Fruit fly (Drosophila melanogaster) whole organism, embryonic: ENCODE results near the gene CG42494.

ENCODE experiments used
- Adf1 ChIP-seq: fragments of 200-800 bp; sonication (Bioruptor generic); IDR thresholded peaks from 2 replicates; pipeline ENCODE4 v1.3.6; 2022; ENCODE audit warnings: missing biosample characterization, missing genetic modification characterization
- Atf6 ChIP-seq: fragments of 200-800 bp; sonication (Bioruptor generic); IDR thresholded peaks from 2 replicates; pipeline ENCODE4 v1.3.6; 2022; ENCODE audit warnings: missing biosample characterization, missing genetic modification characterization
- CG10979 ChIP-seq: fragments of 200-800 bp; sonication (Bioruptor generic); optimal IDR thresholded peaks from 2 replicates; lab custom pipeline; 2018; ENCODE audit warnings: missing biosample characterization, mild to moderate bottlenecking, missing genetic modification characterization, moderate library complexity
- CG11398 ChIP-seq: fragments of 200-800 bp; sonication (Bioruptor generic); optimal IDR thresholded peaks from 2 replicates; lab custom pipeline; 2016; ENCODE audit warnings: missing biosample characterization, missing genetic modification characterization
- CG11560 ChIP-seq: fragments of 200-800 bp; sonication (Bioruptor generic); IDR thresholded peaks from 3 replicates; pipeline ENCODE4 v1.3.6; 2022; ENCODE audit warnings: missing biosample characterization, missing genetic modification characterization
- CG11696 ChIP-seq: fragments of 200-800 bp; sonication (Bioruptor generic); IDR thresholded peaks from 2 replicates; pipeline ENCODE4 v1.3.6; 2022; ENCODE audit warnings: missing biosample characterization, missing genetic modification characterization
- CG12236 ChIP-seq: fragments of 200-800 bp; sonication (Bioruptor generic); optimal IDR thresholded peaks from 2 replicates; lab custom pipeline; 2016; ENCODE audit warnings: missing biosample characterization, missing genetic modification characterization
- CG1602 ChIP-seq: fragments of 200-800 bp; sonication (Bioruptor generic); optimal IDR thresholded peaks from 3 replicates; lab custom pipeline; 2016; ENCODE audit warnings: missing biosample characterization, missing genetic modification characterization
- CG16779 ChIP-seq: fragments of 200-800 bp; sonication (Bioruptor generic); IDR thresholded peaks from 2 replicates; pipeline ENCODE4 v1.3.6; 2022; ENCODE audit warnings: missing biosample characterization, missing genetic modification characterization
- CG17186 ChIP-seq: fragments of 200-800 bp; sonication (Bioruptor generic); optimal IDR thresholded peaks from 3 replicates; lab custom pipeline; 2017; ENCODE audit warnings: missing biosample characterization, missing genetic modification reagents, missing genetic modification characterization
- CG18599 ChIP-seq: fragments of 200-800 bp; sonication (Bioruptor generic); optimal IDR thresholded peaks from 3 replicates; lab custom pipeline; 2017; ENCODE audit warnings: missing biosample characterization, missing genetic modification characterization, mild to moderate bottlenecking, moderate library complexity, missing genetic modification reagents
- CG3163 ChIP-seq: fragments of 200-800 bp; sonication (Bioruptor generic); optimal IDR thresholded peaks from 3 replicates; lab custom pipeline; 2016; ENCODE audit warnings: missing biosample characterization, missing genetic modification characterization
- CG4282 ChIP-seq: fragments of 200-800 bp; sonication (Bioruptor generic); optimal IDR thresholded peaks from 2 replicates; lab custom pipeline; 2016; ENCODE audit warnings: missing biosample characterization, missing genetic modification characterization
- CG4328 ChIP-seq: fragments of 200-800 bp; sonication (Bioruptor generic); optimal IDR thresholded peaks from 3 replicates; lab custom pipeline; 2017; ENCODE audit warnings: missing biosample characterization, missing genetic modification reagents, missing genetic modification characterization
- CG4820 ChIP-seq: fragments of 200-800 bp; sonication (Bioruptor generic); optimal IDR thresholded peaks from 3 replicates; lab custom pipeline; 2016; ENCODE audit warnings: missing biosample characterization, missing genetic modification characterization
- CG6654 ChIP-seq: fragments of 200-800 bp; sonication (Bioruptor generic); optimal IDR thresholded peaks from 2 replicates; lab custom pipeline; 2017; ENCODE audit warnings: missing biosample characterization, mild to moderate bottlenecking, missing genetic modification characterization
- CG7357 ChIP-seq: fragments of 200-800 bp; sonication (Bioruptor generic); IDR thresholded peaks from 3 replicates; pipeline ENCODE4 v1.3.6; 2022; ENCODE audit warnings: missing biosample characterization, missing genetic modification characterization
- CG7786 ChIP-seq: fragments of 200-800 bp; sonication (Bioruptor generic); optimal IDR thresholded peaks from 2 replicates; lab custom pipeline; 2016; ENCODE audit warnings: missing biosample characterization, missing genetic modification characterization
- CG8089 ChIP-seq: fragments of 200-800 bp; sonication (Bioruptor generic); optimal IDR thresholded peaks from 3 replicates; lab custom pipeline; 2016; ENCODE audit warnings: missing biosample characterization, missing genetic modification characterization
- CG8478 ChIP-seq: fragments of >200 bp; optimal IDR thresholded peaks from 2 replicates; lab custom pipeline; 2018
- Camta ChIP-seq: fragments of 200-800 bp; sonication (Bioruptor generic); optimal IDR thresholded peaks from 2 replicates; lab custom pipeline; 2016; ENCODE audit warnings: missing biosample characterization, missing genetic modification characterization
- D ChIP-seq, 2 experiments: fragments of 200-800 bp in 1 of 2; fragments of >200 bp in 1 of 2; sonication (Bioruptor generic) in 1 of 2; optimal IDR thresholded peaks; 2 replicates in 1 of 2; 3 replicates in 1 of 2; lab custom pipeline; 2017; ENCODE audit warnings: mild to moderate bottlenecking in 1 of 2, missing biosample characterization in 1 of 2, missing genetic modification characterization in 1 of 2, missing genetic modification reagents in 1 of 2
- Fer1 ChIP-seq: fragments of 200-800 bp; sonication (Bioruptor generic); optimal IDR thresholded peaks from 2 replicates; lab custom pipeline; 2017; ENCODE audit warnings: missing biosample characterization, mild to moderate bottlenecking, missing genetic modification characterization
- H15 ChIP-seq: fragments of 200-800 bp; sonication (Bioruptor generic); IDR thresholded peaks from 3 replicates; pipeline ENCODE4 v1.3.6; 2022; ENCODE audit warnings: missing biosample characterization, missing genetic modification characterization
- Myb ChIP-seq: fragments of 200-800 bp; sonication (Bioruptor generic); optimal IDR thresholded peaks from 2 replicates; lab custom pipeline; 2016; ENCODE audit warnings: missing biosample characterization, missing genetic modification characterization
- NFAT ChIP-seq: fragments of 200-800 bp; sonication (Bioruptor generic); IDR thresholded peaks from 2 replicates; pipeline ENCODE4 v1.3.6; 2022; ENCODE audit warnings: missing biosample characterization, missing genetic modification characterization
- Optix ChIP-seq: fragments of 200-800 bp; sonication (Bioruptor generic); IDR thresholded peaks from 3 replicates; pipeline ENCODE4 v1.3.6; 2022; ENCODE audit warnings: missing biosample characterization, missing genetic modification characterization
- Spps ChIP-seq: fragments of 200-800 bp; sonication (Bioruptor generic); optimal IDR thresholded peaks from 2 replicates; lab custom pipeline; 2018; ENCODE audit warnings: missing biosample characterization, mild to moderate bottlenecking, missing genetic modification characterization
- ara ChIP-seq: fragments of 200-800 bp; sonication (Bioruptor generic); IDR thresholded peaks from 2 replicates; pipeline ENCODE4 v1.3.6; 2022; ENCODE audit warnings: missing biosample characterization, missing genetic modification characterization
- bbx ChIP-seq: fragments of 200-800 bp; sonication (Bioruptor generic); IDR thresholded peaks from 2 replicates; pipeline ENCODE4 v1.3.6; 2022; ENCODE audit warnings: missing biosample characterization, missing genetic modification characterization; ENCODE audit not compliant: partially characterized antibody
- dysf ChIP-seq: fragments of 200-800 bp; sonication (Bioruptor generic); IDR thresholded peaks from 3 replicates; pipeline ENCODE4 v1.3.6; 2022; ENCODE audit warnings: missing biosample characterization, missing genetic modification characterization
- ewg ChIP-seq: fragments of 200-800 bp; sonication (Bioruptor generic); optimal IDR thresholded peaks from 3 replicates; lab custom pipeline; 2017; ENCODE audit warnings: mild to moderate bottlenecking, missing biosample characterization, missing genetic modification reagents, missing genetic modification characterization
- exex ChIP-seq: fragments of 200-800 bp; sonication (Bioruptor generic); optimal IDR thresholded peaks from 4 replicates; lab custom pipeline; 2018; ENCODE audit warnings: missing biosample characterization, mild to moderate bottlenecking, missing genetic modification characterization, moderate library complexity
- gsb ChIP-seq: fragments of 200-800 bp; sonication (Bioruptor generic); IDR thresholded peaks from 2 replicates; pipeline ENCODE4 v1.3.6; 2022; ENCODE audit warnings: missing biosample characterization, missing genetic modification characterization
- ind ChIP-seq: fragments of 200-800 bp; sonication (Bioruptor generic); optimal IDR thresholded peaks from 3 replicates; lab custom pipeline; 2016; ENCODE audit warnings: missing biosample characterization, missing genetic modification characterization
- insv ChIP-seq, 2 experiments: fragments of 200-800 bp; sonication (Bioruptor generic); optimal IDR thresholded peaks; 3 replicates each; lab custom pipeline; 2016 to 2018; ENCODE audit warnings: missing biosample characterization in 2 of 2, missing genetic modification characterization in 2 of 2
- kah ChIP-seq: fragments of 200-800 bp; sonication (Bioruptor generic); optimal IDR thresholded peaks from 2 replicates; lab custom pipeline; 2018; ENCODE audit warnings: missing biosample characterization, mild to moderate bottlenecking, missing genetic modification characterization
- klu ChIP-seq: fragments of 200-800 bp; sonication (Bioruptor generic); IDR thresholded peaks from 2 replicates; pipeline ENCODE4 v1.3.6; 2022; ENCODE audit warnings: missing biosample characterization, missing genetic modification characterization
- mirr ChIP-seq: fragments of 200-800 bp; sonication (Bioruptor generic); optimal IDR thresholded peaks from 3 replicates; lab custom pipeline; 2018; ENCODE audit warnings: missing biosample characterization, mild to moderate bottlenecking, missing genetic modification characterization
- otp ChIP-seq: fragments of 200-800 bp; sonication (Bioruptor generic); IDR thresholded peaks from 3 replicates; pipeline ENCODE4, ENCODE4 v1.3.6; 2022; ENCODE audit warnings: missing biosample characterization, missing genetic modification characterization
- pan ChIP-seq, 4 experiments: fragments of >200 bp in 3 of 4; fragments of 200-800 bp in 1 of 4; sonication (Bioruptor generic) in 1 of 4; optimal IDR thresholded peaks in 3 of 4; IDR thresholded peaks in 1 of 4; 2 replicates each; pipeline versions ENCODE4 v1.3.6 to Lab custom; 2017 to 2022; ENCODE audit warnings: missing biosample characterization in 2 of 4, missing genetic modification characterization in 2 of 4, mixed read lengths in 1 of 4
- pb ChIP-seq: fragments of 200-800 bp; sonication (Bioruptor generic); optimal IDR thresholded peaks from 3 replicates; lab custom pipeline; 2016; ENCODE audit warnings: missing biosample characterization, missing genetic modification characterization
- phol ChIP-seq: fragments of 200-800 bp; sonication (Bioruptor generic); optimal IDR thresholded peaks from 3 replicates; lab custom pipeline; 2018; ENCODE audit warnings: missing biosample characterization, mild to moderate bottlenecking, missing genetic modification characterization, moderate library complexity
- sc ChIP-seq, 3 experiments: fragments of >200 bp in 2 of 3; fragments of 200-800 bp in 1 of 3; sonication (Bioruptor generic) in 1 of 3; optimal IDR thresholded peaks; 2 replicates in 2 of 3; 3 replicates in 1 of 3; lab custom pipeline; 2017; ENCODE audit warnings: mild to moderate bottlenecking in 1 of 3, missing biosample characterization in 1 of 3, missing genetic modification characterization in 1 of 3, missing genetic modification reagents in 1 of 3
- seq ChIP-seq: fragments of 200-800 bp; sonication (Bioruptor generic); IDR thresholded peaks from 2 replicates; pipeline ENCODE4 v1.3.6; 2022; ENCODE audit warnings: missing biosample characterization, missing genetic modification characterization
- sima ChIP-seq: fragments of 200-800 bp; sonication (Bioruptor generic); optimal IDR thresholded peaks from 2 replicates; lab custom pipeline; 2016; ENCODE audit warnings: missing biosample characterization, missing genetic modification characterization
- slou ChIP-seq: fragments of 200-800 bp; sonication (Bioruptor generic); optimal IDR thresholded peaks from 3 replicates; lab custom pipeline; 2016; ENCODE audit warnings: missing biosample characterization, missing genetic modification characterization
- toy ChIP-seq: fragments of 200-800 bp; sonication (Bioruptor generic); IDR thresholded peaks from 2 replicates; pipeline ENCODE4 v1.3.6; 2022; ENCODE audit warnings: missing biosample characterization, missing genetic modification characterization
- tup ChIP-seq: fragments of 200-800 bp; sonication (Bioruptor generic); optimal IDR thresholded peaks from 2 replicates; lab custom pipeline; 2016; ENCODE audit warnings: missing biosample characterization, mild to moderate bottlenecking, missing genetic modification characterization, moderate library complexity
- tx ChIP-seq: fragments of 200-800 bp; sonication (Bioruptor generic); optimal IDR thresholded peaks from 2 replicates; lab custom pipeline; 2016; ENCODE audit warnings: missing biosample characterization, missing genetic modification characterization
- vfl ChIP-seq: fragments of 200-800 bp; sonication (Bioruptor generic); optimal IDR thresholded peaks from 2 replicates; lab custom pipeline; 2016; ENCODE audit warnings: missing biosample characterization, missing genetic modification characterization

The CG42494 gene

dm6 chr3L:3164951-3165350, 19.3 kb upstream of the CG42494 start, which contains the start of gene CG32280 (continued):
- TF ChIP-seq pan (optimal IDR thresholded peaks at IDR 0.05; lab: Kevin White, UChicago) (no peak), pan (GFP tag; optimal IDR thresholded peaks at IDR 0.05 in 1 of 2, IDR thresholded peaks at IDR 0.05 in 1 of 2) (no peak), CG7786 (GFP tag; lab: Kevin White, UChicago) (no peak), sc (optimal IDR thresholded peaks at IDR 0.05; lab: Kevin White, UChicago) (no peak), sc (GFP tag; optimal IDR thresholded peaks at IDR 0.05; lab: Kevin White, UChicago) (no peak), ewg (GFP tag; lab: Kevin White, UChicago) (no peak), toy (GFP tag; lab: Robert Waterston, UW) (no peak), otp (GFP tag; lab: Robert Waterston, UW) (no peak), Fer1 (GFP tag; lab: Kevin White, UChicago) (peak; percentile 40), Camta (GFP tag; lab: Kevin White, UChicago) (no peak), Myb (GFP tag; lab: Kevin White, UChicago) (peak; percentile 82), vfl (GFP tag; lab: Kevin White, UChicago) (no peak), CG8089 (GFP tag; lab: Kevin White, UChicago) (no peak), CG11696 (no peak), seq (no peak), gsb (GFP tag; lab: Robert Waterston, UW) (no peak), CG18599 (GFP tag; lab: Kevin White, UChicago) (no peak), CG8478 (lab: Kevin White, UChicago) (no peak), CG3163 (GFP tag; lab: Kevin White, UChicago) (no peak), ind (no peak), mirr (GFP tag; lab: Kevin White, UChicago) (peak; percentile 0), CG16779 (GFP tag; lab: Robert Waterston, UW) (no peak), sima (GFP tag; lab: Kevin White, UChicago) (no peak), klu (GFP tag; lab: Robert Waterston, UW) (no peak), CG17186 (GFP tag; lab: Kevin White, UChicago) (peak; percentile 4), Optix (no peak), kah (GFP tag; lab: Kevin White, UChicago) (no peak), CG6654 (no peak), ara (GFP tag; lab: Robert Waterston, UW) (no peak), CG7357 (GFP tag; lab: Robert Waterston, UW) (no peak), Spps (tag; lab: Kevin White, UChicago) (no peak), CG4282 (GFP tag; lab: Kevin White, UChicago) (no peak), pb (peak; percentile 7), H15 (GFP tag; lab: Robert Waterston, UW) (no peak), NFAT (GFP tag; lab: Robert Waterston, UW) (peak; percentile 40; the same call in 1 of the 2 replicates), CG4820 (GFP tag; lab: Kevin White, UChicago) (no peak), insv (GFP tag; optimal IDR thresholded peaks at IDR 0.05; lab: Kevin White, UChicago) (peak in 1 of 2 experiments; percentile 11), CG4328 (GFP tag; lab: Kevin White, UChicago) (no peak), CG11560 (no peak), CG10979 (tag; lab: Kevin White, UChicago) (no peak), CG1602 (GFP tag; lab: Kevin White, UChicago) (no peak), CG12236 (no peak), tup (GFP tag; lab: Kevin White, UChicago) (no peak), tx (GFP tag; lab: Kevin White, UChicago) (no peak), phol (tag; lab: Kevin White, UChicago) (peak; percentile 29), slou (GFP tag; lab: Kevin White, UChicago) (no peak), exex (tag; lab: Kevin White, UChicago) (no peak), dysf (peak; percentile 35; the same call in 1 of the 3 replicates), D (optimal IDR thresholded peaks at IDR 0.05; lab: Kevin White, UChicago) (no peak), D (GFP tag; optimal IDR thresholded peaks at IDR 0.05; lab: Kevin White, UChicago) (no peak), Atf6 (GFP tag; lab: Robert Waterston, UW) (peak; percentile 40; the same call in 1 of the 2 replicates), Adf1 (0 out of 2 replicates have a peak, but pooled peaks have one; percentile 12), CG11398 (GFP tag; lab: Kevin White, UChicago) (peak; percentile 13), bbx (GFP tag; lab: Robert Waterston, UW) (peak; percentile 91)
